Fruit fly (Drosophila melanogaster): ENCODE results near the gene Nipsnap.

The Nipsnap gene

dm6 chrX:16073375-16073982 lies at the start of gene Nipsnap:
TSS of gene Nipsnap (minus strand) at chrX:16073568.
- TF ChIP-seq Med (GFP tag) (peak; percentile 61), CG10959 (GFP tag; IDR thresholded peaks at IDR 0.05) (no peak), chinmo (GFP tag; IDR thresholded peaks at IDR 0.05; ENCODE audit: partially characterized antibody) (peak; percentile 97; the same call in 3 of the 4 replicates), amos (GFP tag; IDR thresholded peaks at IDR 0.05; ENCODE audit: partially characterized antibody) (peak; percentile 98), CG34224 (GFP tag; IDR thresholded peaks at IDR 0.05; ENCODE audit: partially characterized antibody) (peak; percentile 93), Ets65A (GFP tag) (peak; percentile 82), CG15601 (tag; optimal IDR thresholded peaks at IDR 0.05) (no peak), CG13775 (GFP tag; optimal IDR thresholded peaks at IDR 0.05) (no peak), hbn (GFP tag; IDR thresholded peaks at IDR 0.05; ENCODE audit: partially characterized antibody) (peak; percentile 92), HmgZ (tag; optimal IDR thresholded peaks at IDR 0.05) (peak; percentile 18), sna (GFP tag; IDR thresholded peaks at IDR 0.05; ENCODE audit: partially characterized antibody) (peak; percentile 87), HmgD (GFP tag; optimal IDR thresholded peaks at IDR 0.05) (no peak), trem (tag; optimal IDR thresholded peaks at IDR 0.05) (peak; percentile 51), CG14860 (GFP tag; IDR thresholded peaks at IDR 0.05; ENCODE audit: partially characterized antibody) (peak; percentile 98), nerfin-2 (GFP tag; IDR thresholded peaks at IDR 0.05; ENCODE audit: partially characterized antibody) (peak; percentile 97), CG14014 (GFP tag; IDR thresholded peaks at IDR 0.05) (no peak), bigmax (GFP tag; optimal IDR thresholded peaks at IDR 0.05) (no peak), Scr (GFP tag; IDR thresholded peaks at IDR 0.05; ENCODE audit: partially characterized antibody) (peak; percentile 95), so (GFP tag; IDR thresholded peaks at IDR 0.05) (no peak), CG17361 (GFP tag; IDR thresholded peaks at IDR 0.05) (0 out of 3 replicates have a peak, but pooled peaks have one; percentile 15), ara (GFP tag; IDR thresholded peaks at IDR 0.05) (no peak), stc (GFP tag; IDR thresholded peaks at IDR 0.05) (no peak), stwl (tag; optimal IDR thresholded peaks at IDR 0.05) (peak; percentile 86), CG16815 (GFP tag; optimal IDR thresholded peaks at IDR 0.05) (no peak), CG12391 (tag; optimal IDR thresholded peaks at IDR 0.05) (peak; percentile 4), knrl (GFP tag; IDR thresholded peaks at IDR 0.05; ENCODE audit: partially characterized antibody) (peak; percentile 95), Ptx1 (GFP tag; IDR thresholded peaks at IDR 0.05) (no peak), CHES-1-like (GFP tag; optimal IDR thresholded peaks at IDR 0.05) (no peak), Tbp (GFP tag; optimal IDR thresholded peaks at IDR 0.05) (no peak), klu (GFP tag; IDR thresholded peaks at IDR 0.05) (no peak), Lhr (GFP tag; optimal IDR thresholded peaks at IDR 0.05) (peak; percentile 12), NK7.1 (GFP tag; optimal IDR thresholded peaks at IDR 0.05) (no peak), nom (GFP tag; optimal IDR thresholded peaks at IDR 0.05) (no peak), esg (GFP tag; conservative IDR thresholded peaks at IDR 0.05) (no peak), caup (GFP tag; optimal IDR thresholded peaks at IDR 0.05; ENCODE audit: severe bottlenecking) (peak; percentile 7), mld (GFP tag; IDR thresholded peaks at IDR 0.05; ENCODE audit: partially characterized antibody) (peak; percentile 98), CG3995 (GFP tag; optimal IDR thresholded peaks at IDR 0.05) (peak; percentile 43), CG17359 (tag; optimal IDR thresholded peaks at IDR 0.05) (no peak), HLH4C (GFP tag; IDR thresholded peaks at IDR 0.05; ENCODE audit: partially characterized antibody) (peak; percentile 98), CG12744 (GFP tag; optimal IDR thresholded peaks at IDR 0.05) (peak; percentile 23), CG2120 (GFP tag; optimal IDR thresholded peaks at IDR 0.05) (peak; percentile 13), Bgb (GFP tag; IDR thresholded peaks at IDR 0.05; ENCODE audit: partially characterized antibody) (peak; percentile 98), Dll (GFP tag; IDR thresholded peaks at IDR 0.05; ENCODE audit: partially characterized antibody) (peak; percentile 93), Nf-YC (tag; optimal IDR thresholded peaks at IDR 0.05) (peak; percentile 20), CG7963 (GFP tag; IDR thresholded peaks at IDR 0.05; ENCODE audit: partially characterized antibody) (peak; percentile 98), CG9932 (GFP tag; IDR thresholded peaks at IDR 0.05) (no peak), dpn (GFP tag; optimal IDR thresholded peaks at IDR 0.05) (no peak), bbx (GFP tag; IDR thresholded peaks at IDR 0.05; ENCODE audit: partially characterized antibody) (peak; percentile 98)

Measured in whole organism, embryonic.